Fruit fly (Drosophila melanogaster): ENCODE data around the gene Rpn7.

DNA sequence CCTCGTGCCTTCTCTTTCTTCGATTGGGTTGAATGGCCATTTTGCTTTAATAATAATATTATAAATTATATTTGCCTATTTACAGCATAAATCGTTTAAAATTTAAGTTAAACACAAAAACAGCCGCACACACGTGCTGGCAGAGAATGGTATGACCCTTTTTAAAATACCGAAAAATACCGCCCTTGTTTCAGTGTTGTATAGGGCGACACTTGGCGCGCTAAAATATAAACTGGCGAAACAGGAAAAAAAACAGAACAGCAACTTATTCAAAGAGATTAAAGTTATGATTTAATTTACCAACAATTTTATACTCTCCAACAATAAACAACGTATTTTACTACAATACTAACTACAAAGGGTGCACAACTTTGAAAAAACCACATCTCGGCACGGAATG lies 15.4 kb downstream of the Rpn7 start, which contains the start of gene CG12499:
- TF ChIP-seq h (GFP tag; optimal IDR thresholded peaks at IDR 0.05) (no peak), Mio (GFP tag; optimal IDR thresholded peaks at IDR 0.05) (no peak), GATAd (GFP tag; optimal IDR thresholded peaks at IDR 0.05) (no peak), Dif (GFP tag; optimal IDR thresholded peaks at IDR 0.05; ENCODE audit: partially characterized antibody) (no peak), Abd-B (GFP tag; optimal IDR thresholded peaks at IDR 0.05) (no peak), pan (optimal IDR thresholded peaks at IDR 0.05) (no peak), Jra (GFP tag; optimal IDR thresholded peaks at IDR 0.05) (no peak), psq (GFP tag; optimal IDR thresholded peaks at IDR 0.05) (no peak), Hr83 (GFP tag; optimal IDR thresholded peaks at IDR 0.05; ENCODE audit: poor library complexity, severe bottlenecking) (no peak), HLH106 (tag; optimal IDR thresholded peaks at IDR 0.05) (no peak)

Measured in whole organism, wandering third instar larva.